Fruit fly (Drosophila melanogaster): ENCODE data around the gene Dus4.
A peak's percentile ranks its signal among the peaks of the same experiment; 100 is the strongest.

Dus4 gene

DNA sequence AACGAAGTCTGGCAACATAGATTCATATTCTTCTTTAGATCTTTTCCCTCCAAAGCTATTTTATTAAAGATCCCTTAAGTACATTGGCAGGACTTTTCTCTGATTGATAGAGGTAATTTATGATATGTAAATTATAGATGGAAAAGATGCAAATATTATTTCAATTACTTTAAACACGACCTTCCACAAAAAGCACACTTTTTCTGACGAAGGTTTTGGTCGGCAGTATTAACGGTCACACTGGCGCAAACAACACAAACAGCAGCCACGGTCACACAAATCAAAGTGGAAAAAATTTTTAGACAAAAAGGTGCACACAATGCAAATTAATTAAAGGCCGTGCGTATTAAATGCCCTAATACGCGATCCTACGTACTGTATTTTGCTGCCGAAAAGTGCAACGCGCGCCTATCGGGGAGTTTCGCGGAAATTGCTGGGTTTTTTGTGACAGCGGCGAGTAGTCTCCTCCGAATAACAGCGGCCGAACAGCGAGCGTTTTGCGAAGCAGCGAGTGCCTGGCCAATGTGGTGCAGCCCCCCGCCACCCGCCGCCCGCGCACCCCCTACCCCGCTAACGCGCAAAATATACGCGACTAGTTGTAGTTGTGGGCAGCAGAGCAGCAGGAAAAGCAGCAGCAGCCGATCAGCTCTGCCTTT, 9.1 kb upstream of the Dus4 start, which contains the start of gene CG10492 (continued):
- TF ChIP-seq Eip74EF (GFP tag; optimal IDR thresholded peaks at IDR 0.05) (no peak), CG8765 (GFP tag; IDR thresholded peaks at IDR 0.05) (peak; percentile 19; the same call in 1 of the 2 replicates), stwl (tag; optimal IDR thresholded peaks at IDR 0.05) (peak; percentile 51), CG8944 (GFP tag; optimal IDR thresholded peaks at IDR 0.05) (no peak), CG42726 (GFP tag; IDR thresholded peaks at IDR 0.05; ENCODE audit: partially characterized antibody) (0 out of 2 replicates have a peak, but pooled peaks have one; percentile 21), so (GFP tag; IDR thresholded peaks at IDR 0.05) (no peak), CG15514 (GFP tag; optimal IDR thresholded peaks at IDR 0.05) (no peak), Lhr (GFP tag; optimal IDR thresholded peaks at IDR 0.05) (peak; percentile 84), Rfx (GFP tag; IDR thresholded peaks at IDR 0.05) (peak; percentile 27; the same call in 1 of the 2 replicates), pum (GFP tag; optimal IDR thresholded peaks at IDR 0.05) (no peak), CG30431 (GFP tag; optimal IDR thresholded peaks at IDR 0.05) (no peak), Opbp (GFP tag; IDR thresholded peaks at IDR 0.05; ENCODE audit: partially characterized antibody) (peak; percentile 51; the same call in 1 of the 3 replicates), CG6254 (GFP tag; optimal IDR thresholded peaks at IDR 0.05) (no peak), dm (GFP tag; optimal IDR thresholded peaks at IDR 0.05) (peak; percentile 60), Ets97D (GFP tag; optimal IDR thresholded peaks at IDR 0.05) (peak; percentile 65), insv (GFP tag; optimal IDR thresholded peaks at IDR 0.05) (peak in 1 of 2 experiments; percentile 32), CG16813 (GFP tag; IDR thresholded peaks at IDR 0.05; ENCODE audit: partially characterized antibody) (peak; percentile 46; the same call in 2 of the 3 replicates), CG17359 (tag; optimal IDR thresholded peaks at IDR 0.05) (no peak), MTF-1 (GFP tag; optimal IDR thresholded peaks at IDR 0.05; ENCODE audit: borderline replicate concordance) (peak; percentile 25), Dip3 (GFP tag; optimal IDR thresholded peaks at IDR 0.05) (peak; percentile 12), CG6175 (GFP tag; IDR thresholded peaks at IDR 0.05) (peak; percentile 40; the same call in 1 of the 3 replicates), CG12155 (GFP tag; optimal IDR thresholded peaks at IDR 0.05) (peak; percentile 100), cwo (GFP tag; optimal IDR thresholded peaks at IDR 0.05) (no peak), CG2202 (tag; optimal IDR thresholded peaks at IDR 0.05) (no peak), en (GFP tag; optimal IDR thresholded peaks at IDR 0.05) (no peak), knrl (GFP tag; IDR thresholded peaks at IDR 0.05; ENCODE audit: partially characterized antibody) (0 out of 3 replicates have a peak, but pooled peaks have one; percentile 33), chinmo (GFP tag; IDR thresholded peaks at IDR 0.05; ENCODE audit: partially characterized antibody) (peak; percentile 73; the same call in 1 of the 4 replicates), CG15696 (tag; optimal IDR thresholded peaks at IDR 0.05) (no peak), CG2712 (tag; optimal IDR thresholded peaks at IDR 0.05) (peak; percentile 24), Sin3A (optimal IDR thresholded peaks at IDR 0.05) (peak; percentile 88), CG4820 (GFP tag; optimal IDR thresholded peaks at IDR 0.05) (no peak), hkb (optimal IDR thresholded peaks at IDR 0.05) (peak; percentile 73), hkb (GFP tag; IDR thresholded peaks at IDR 0.05) (no peak), nom (GFP tag; optimal IDR thresholded peaks at IDR 0.05) (peak; percentile 28), CG12659 (GFP tag; optimal IDR thresholded peaks at IDR 0.05) (peak; percentile 68), CG34422 (GFP tag; IDR thresholded peaks at IDR 0.05) (peak; percentile 83), MBD-R2 (GFP tag; IDR thresholded peaks at IDR 0.05) (peak; percentile 54), HmgZ (tag; optimal IDR thresholded peaks at IDR 0.05) (peak; percentile 15), oc (tag; optimal IDR thresholded peaks at IDR 0.05) (no peak), CG5245 (GFP tag; optimal IDR thresholded peaks at IDR 0.05) (no peak), CG2199 (GFP tag; IDR thresholded peaks at IDR 0.05) (0 out of 3 replicates have a peak, but pooled peaks have one; percentile 15), lola (GFP tag; optimal IDR thresholded peaks at IDR 0.05) (no peak), disco-r (GFP tag; optimal IDR thresholded peaks at IDR 0.05) (no peak), CG10209 (GFP tag; optimal IDR thresholded peaks at IDR 0.05) (no peak), rib (GFP tag; IDR thresholded peaks at IDR 0.05) (peak; percentile 69; the same call in 1 of the 2 replicates), CG6791 (GFP tag; IDR thresholded peaks at IDR 0.05; ENCODE audit: partially characterized antibody) (peak; percentile 55; the same call in 1 of the 3 replicates), CG4730 (GFP tag; IDR thresholded peaks at IDR 0.05) (no peak), nerfin-1 (tag; optimal IDR thresholded peaks at IDR 0.05) (no peak)

All from whole organism, embryonic.